Worm (Caenorhabditis elegans) whole organism, L2 larva: Measurements from ENCODE around the gene rab-1.

Experiments
- F13H6.1 ChIP-seq: sonication (generic microtip); optimal IDR thresholded peaks from 2 replicates; lab custom pipeline; 2016; ENCODE audit warnings: missing genetic modification characterization, missing compliant biosample characterization
- R02D3.7 ChIP-seq: fragments of 150-350 bp; optimal IDR thresholded peaks from 2 replicates; lab custom pipeline; 2014; ENCODE audit warnings: missing biosample characterization, missing genetic modification characterization
- Y55F3AM.14 ChIP-seq: fragments of 200-800 bp; sonication (Bioruptor generic); optimal IDR thresholded peaks from 2 replicates; lab custom pipeline; 2018; ENCODE audit warnings: mild to moderate bottlenecking, missing genetic modification characterization, missing compliant biosample characterization
- ZK546.5 ChIP-seq: sonication (generic microtip); optimal IDR thresholded peaks from 2 replicates; lab custom pipeline; 2017; ENCODE audit warnings: missing biosample characterization, missing genetic modification characterization
- alr-1 ChIP-seq: fragments of 150-350 bp; optimal IDR thresholded peaks from 2 replicates; lab custom pipeline; 2014; ENCODE audit warnings: missing biosample characterization, missing genetic modification characterization
- aly-2 ChIP-seq: fragments of 150-350 bp; optimal IDR thresholded peaks from 2 replicates; lab custom pipeline; 2014; ENCODE audit warnings: missing biosample characterization, missing genetic modification characterization
- ama-1 ChIP-seq: fragments of 150-350 bp; optimal IDR thresholded peaks from 2 replicates; lab custom pipeline; 2018; ENCODE audit warnings: inconsistent platforms
- blmp-1 ChIP-seq: sonication (generic microtip); optimal IDR thresholded peaks from 2 replicates; lab custom pipeline; 2017; ENCODE audit warnings: missing genetic modification characterization, mild to moderate bottlenecking, missing compliant biosample characterization, antibody characterized with exemption, moderate library complexity; ENCODE audit not compliant: insufficient read depth
- ceh-16 ChIP-seq: fragments of 150-350 bp; optimal IDR thresholded peaks from 2 replicates; lab custom pipeline; 2014; ENCODE audit warnings: missing biosample characterization, missing genetic modification characterization
- crh-2 ChIP-seq: sonication (generic microtip); optimal IDR thresholded peaks from 2 replicates; lab custom pipeline; 2017; ENCODE audit warnings: missing biosample characterization, missing genetic modification characterization
- dmd-4 ChIP-seq: sonication (generic microtip); optimal IDR thresholded peaks from 2 replicates; lab custom pipeline; 2017; ENCODE audit warnings: missing biosample characterization, missing genetic modification characterization
- elt-3 ChIP-seq: sonication (generic microtip); optimal IDR thresholded peaks from 2 replicates; lab custom pipeline; 2017; ENCODE audit warnings: missing biosample characterization, missing genetic modification characterization
- gmeb-1 ChIP-seq: fragments of 150-350 bp; optimal IDR thresholded peaks from 2 replicates; lab custom pipeline; 2014; ENCODE audit warnings: missing biosample characterization, missing genetic modification characterization
- lin-13 ChIP-seq: fragments of 150-350 bp; optimal IDR thresholded peaks from 2 replicates; lab custom pipeline; 2014; ENCODE audit warnings: missing biosample characterization, missing genetic modification reagents, missing genetic modification characterization
- lin-39 ChIP-seq: fragments of 150-350 bp; optimal IDR thresholded peaks from 2 replicates; lab custom pipeline; 2014; ENCODE audit warnings: missing biosample characterization, missing genetic modification reagents, missing genetic modification characterization
- mab-5 ChIP-seq: fragments of 150-350 bp; optimal IDR thresholded peaks from 2 replicates; lab custom pipeline; 2014; ENCODE audit warnings: missing biosample characterization, missing genetic modification characterization
- mbf-1 ChIP-seq: sonication (generic microtip); optimal IDR thresholded peaks from 2 replicates; lab custom pipeline; 2017; ENCODE audit warnings: missing biosample characterization, missing genetic modification characterization
- mdl-1 ChIP-seq, 2 experiments: fragments of 150-350 bp in 1 of 2; sonication (generic microtip) in 1 of 2; optimal IDR thresholded peaks; 2 replicates each; lab custom pipeline; 2017; ENCODE audit warnings: missing biosample characterization in 2 of 2, missing genetic modification characterization in 2 of 2
- nhr-10 ChIP-seq: sonication (generic microtip); optimal IDR thresholded peaks from 2 replicates; lab custom pipeline; 2017; ENCODE audit warnings: missing biosample characterization, missing genetic modification characterization
- nhr-11 ChIP-seq: fragments of 150-350 bp; optimal IDR thresholded peaks from 2 replicates; lab custom pipeline; 2014; ENCODE audit warnings: missing biosample characterization, missing genetic modification characterization
- nhr-129 ChIP-seq: fragments of 150-350 bp; optimal IDR thresholded peaks from 2 replicates; lab custom pipeline; 2014; ENCODE audit warnings: missing biosample characterization, missing genetic modification characterization
- nhr-21 ChIP-seq: fragments of 150-350 bp; optimal IDR thresholded peaks from 2 replicates; lab custom pipeline; 2014; ENCODE audit warnings: missing biosample characterization, missing genetic modification characterization
- nhr-237 ChIP-seq: fragments of 150-350 bp; optimal IDR thresholded peaks from 2 replicates; lab custom pipeline; 2014; ENCODE audit warnings: missing biosample characterization, missing genetic modification characterization
- nhr-25 ChIP-seq: fragments of 150-350 bp; sonication (generic microtip); optimal IDR thresholded peaks from 3 replicates; lab custom pipeline; 2014; ENCODE audit warnings: missing biosample characterization, missing genetic modification characterization
- nhr-6 ChIP-seq: fragments of 150-350 bp; optimal IDR thresholded peaks from 2 replicates; lab custom pipeline; 2014; ENCODE audit warnings: missing biosample characterization, missing genetic modification characterization
- nhr-77 ChIP-seq: fragments of 150-350 bp; optimal IDR thresholded peaks from 2 replicates; lab custom pipeline; 2014; ENCODE audit warnings: missing biosample characterization, missing genetic modification characterization
- peb-1 ChIP-seq: fragments of 150-350 bp; optimal IDR thresholded peaks from 2 replicates; lab custom pipeline; 2014; ENCODE audit warnings: missing biosample characterization, missing genetic modification characterization
- skn-1 ChIP-seq: sonication (generic microtip); optimal IDR thresholded peaks from 2 replicates; lab custom pipeline; 2017; ENCODE audit warnings: missing biosample characterization, missing genetic modification characterization
- sma-9 ChIP-seq, 2 experiments: fragments of 150-350 bp in 1 of 2; sonication (generic microtip) in 1 of 2; optimal IDR thresholded peaks; 2 replicates each; lab custom pipeline; 2014 to 2016; ENCODE audit warnings: missing genetic modification characterization in 2 of 2, mild to moderate bottlenecking in 1 of 2, missing biosample characterization in 1 of 2, missing compliant biosample characterization in 1 of 2, missing genetic modification reagents in 1 of 2, moderate library complexity in 1 of 2
- snpc-4 ChIP-seq: fragments of 150-350 bp; optimal IDR thresholded peaks from 2 replicates; lab custom pipeline; 2014; ENCODE audit warnings: missing biosample characterization, missing genetic modification characterization
- unc-39 ChIP-seq: fragments of 150-350 bp; optimal IDR thresholded peaks from 2 replicates; lab custom pipeline; 2014; ENCODE audit warnings: missing biosample characterization, missing genetic modification characterization
- unc-55 ChIP-seq: fragments of 150-350 bp; sonication (generic microtip); optimal IDR thresholded peaks from 3 replicates; lab custom pipeline; 2014; ENCODE audit warnings: missing biosample characterization, missing genetic modification reagents, missing genetic modification characterization
- unc-62 ChIP-seq: fragments of 150-350 bp; optimal IDR thresholded peaks from 2 replicates; lab custom pipeline; 2014; ENCODE audit warnings: missing biosample characterization, missing genetic modification reagents, missing genetic modification characterization
- zag-1 ChIP-seq: fragments of 150-350 bp; optimal IDR thresholded peaks from 2 replicates; lab custom pipeline; 2014; ENCODE audit warnings: missing biosample characterization, missing genetic modification characterization
- ztf-1 ChIP-seq: fragments of 200-800 bp; sonication (Bioruptor generic); conservative IDR thresholded peaks from 2 replicates; pipeline ENCODE4 v1.3.6; 2022; ENCODE audit warnings: missing genetic modification characterization, missing compliant biosample characterization
- ztf-11 ChIP-seq: sonication (generic microtip); optimal IDR thresholded peaks from 2 replicates; lab custom pipeline; 2017; ENCODE audit warnings: missing biosample characterization, missing genetic modification characterization

rab-1 gene

DNA sequence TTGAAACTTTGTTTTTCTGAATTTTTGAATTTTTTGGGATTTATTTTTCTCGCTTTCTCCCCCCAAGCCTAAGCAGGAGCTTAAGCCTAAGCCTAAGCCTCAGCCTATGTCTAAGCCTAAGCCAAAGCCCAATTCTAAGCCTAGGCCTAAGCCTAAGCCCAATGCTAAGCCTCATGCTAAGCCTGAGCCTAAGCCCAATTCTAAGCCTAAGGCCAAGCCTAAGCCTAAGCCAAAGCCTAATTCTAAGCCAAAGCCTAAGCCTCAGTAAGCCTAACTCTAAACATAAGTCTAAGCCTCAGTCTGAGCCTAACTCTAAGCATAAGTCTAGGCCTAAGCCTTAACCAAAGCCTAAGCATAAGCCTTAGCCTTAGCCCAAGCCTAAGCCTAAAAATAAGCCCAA, 21.4 kb downstream of the rab-1 start:
- TF ChIP-seq elt-3: no peak
- TF ChIP-seq lin-39 (tag; lab: Kevin White, UChicago): no peak
- no peak for TF ChIP-seq nhr-21 (tag; lab: Kevin White, UChicago)
- TF ChIP-seq nhr-25: no peak
- no peak for TF ChIP-seq ceh-16 (tag; lab: Kevin White, UChicago)
- TF ChIP-seq aly-2: no peak
- no peak for TF ChIP-seq dmd-4 (tag; lab: Kevin White, UChicago)
- TF ChIP-seq snpc-4 (tag; lab: Kevin White, UChicago): no peak
- no peak for TF ChIP-seq nhr-6 (tag; lab: Kevin White, UChicago)
- TF ChIP-seq R02D3.7 (tag; lab: Kevin White, UChicago): no peak
- TF ChIP-seq crh-2 (tag; lab: Kevin White, UChicago): no peak
- no peak for TF ChIP-seq unc-55 (GFP tag; lab: Kevin White, UChicago)
- TF ChIP-seq mdl-1 (tag; optimal IDR thresholded peaks at IDR 0.05; lab: Kevin White, UChicago): no peak
- TF ChIP-seq nhr-237: no peak
- no peak for TF ChIP-seq unc-39 (tag; lab: Kevin White, UChicago)
- no peak for TF ChIP-seq gmeb-1 (tag; lab: Kevin White, UChicago)
- TF ChIP-seq nhr-11: no peak
- no peak for TF ChIP-seq mab-5 (tag; lab: Kevin White, UChicago)
- TF ChIP-seq alr-1: no peak

DNA sequence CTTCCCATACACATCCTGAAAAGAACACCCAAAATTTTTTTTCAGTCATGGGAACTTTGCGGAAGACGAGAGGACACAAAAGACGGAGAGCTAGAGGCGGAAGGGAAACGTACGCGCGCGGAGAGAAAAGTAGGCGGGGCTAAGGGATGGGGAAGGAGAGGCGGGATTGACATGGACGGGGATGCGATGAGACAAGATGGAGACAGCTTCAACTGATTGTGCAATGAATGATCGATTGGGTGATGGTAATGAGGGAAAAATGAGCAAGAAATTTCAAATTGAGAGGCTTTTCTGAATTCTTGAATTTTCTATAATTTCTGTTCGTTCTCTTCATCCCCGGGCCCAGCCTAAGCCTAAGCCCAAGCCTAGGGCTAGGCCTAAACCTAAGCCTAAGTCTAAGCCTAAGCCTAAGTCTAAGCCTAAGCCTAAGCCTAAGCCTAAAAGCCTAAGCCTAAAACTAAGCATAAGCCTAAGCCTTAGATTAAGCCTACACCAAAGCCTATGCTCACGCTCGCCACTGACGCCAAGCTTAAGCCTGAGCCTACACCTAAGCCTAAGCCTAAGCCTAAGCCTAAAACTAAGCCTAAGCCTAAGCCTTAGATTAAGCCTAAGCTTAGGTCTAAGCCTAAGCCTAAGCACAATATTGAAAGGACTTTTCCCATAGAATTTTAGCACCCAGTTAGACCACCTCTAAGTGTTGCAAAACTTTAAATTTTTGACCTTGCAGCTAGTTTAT, 27.3 kb downstream of the rab-1 start:
- TF ChIP-seq nhr-237 (no peak), alr-1 (no peak), nhr-25 (no peak), nhr-77 (tag; lab: Kevin White, UChicago) (no peak), nhr-10 (tag; lab: Kevin White, UChicago) (no peak)
- TF ChIP-seq, all 48 proteins: peak for 0

DNA sequence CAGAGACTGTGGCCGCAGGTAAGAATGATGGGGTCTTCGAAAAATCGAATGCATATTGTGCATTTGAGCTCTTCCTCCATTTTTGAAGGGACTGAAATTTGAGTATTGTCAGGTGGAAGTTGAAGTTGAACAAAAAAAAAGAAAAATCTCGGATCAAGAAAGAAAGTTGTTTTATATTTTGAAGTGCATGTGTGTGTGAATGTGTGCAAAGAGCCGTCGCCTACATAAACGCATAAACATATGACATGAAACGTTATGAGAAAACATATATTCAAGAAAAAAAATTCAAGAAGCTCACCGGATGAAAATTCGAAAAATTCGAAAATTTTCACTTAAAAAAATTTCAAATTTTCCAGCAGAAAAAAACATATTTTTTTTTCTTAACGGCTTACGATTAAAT, 28.4 kb downstream of the rab-1 start, which contains the start of gene madd-2:
madd-2 (minus strand) TSS at position 101 of the 400 bp plus-strand sequence.
- TF ChIP-seq ama-1 (lab: Kevin White, UChicago): no peak
- TF ChIP-seq R02D3.7 (tag; lab: Kevin White, UChicago): no peak
- no peak for TF ChIP-seq mbf-1 (tag; lab: Kevin White, UChicago)
- TF ChIP-seq Y55F3AM.14: no peak
- TF ChIP-seq elt-3: no peak
- TF ChIP-seq unc-55 (GFP tag; lab: Kevin White, UChicago): no peak
- TF ChIP-seq sma-9 (GFP tag; optimal IDR thresholded peaks at IDR 0.05; lab: Kevin White, UChicago): no peak
- TF ChIP-seq sma-9 (tag; optimal IDR thresholded peaks at IDR 0.05; lab: Kevin White, UChicago): no peak
- no peak for TF ChIP-seq mab-5 (tag; lab: Kevin White, UChicago)
- no peak for TF ChIP-seq ZK546.5
- TF ChIP-seq peb-1: no peak
- no peak for TF ChIP-seq blmp-1
- no peak for TF ChIP-seq zag-1 (tag; lab: Kevin White, UChicago)
- no peak for TF ChIP-seq mdl-1 (tag; optimal IDR thresholded peaks at IDR 0.05; lab: Kevin White, UChicago)
- TF ChIP-seq F13H6.1 (tag; lab: Kevin White, UChicago): no peak
- TF ChIP-seq alr-1: no peak
- TF ChIP-seq ztf-1: no peak
- TF ChIP-seq skn-1: no peak
- no peak for TF ChIP-seq nhr-11

DNA sequence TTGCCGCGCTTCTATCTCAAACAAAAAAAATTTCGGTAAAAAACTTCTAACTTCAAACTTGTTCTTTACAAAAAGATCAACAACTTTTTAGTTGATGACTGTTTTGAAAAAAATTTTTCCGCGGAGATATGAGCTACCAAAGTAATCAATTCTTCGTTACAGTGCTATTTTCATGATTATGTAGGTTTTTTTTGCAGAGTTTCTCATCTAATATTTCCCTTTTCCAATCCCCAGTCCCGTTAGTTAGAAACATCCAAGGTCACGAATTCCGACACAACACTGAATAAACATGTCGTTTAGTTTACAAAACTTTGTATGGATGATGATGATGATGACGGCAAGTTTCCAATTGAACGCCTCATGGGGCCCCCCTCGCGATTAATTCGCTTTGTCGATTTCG, 31.2 kb downstream of the rab-1 start:
- TF ChIP-seq ztf-1 (no peak), gmeb-1 (tag; lab: Kevin White, UChicago) (no peak), lin-13 (GFP tag; lab: Kevin White, UChicago) (no peak), blmp-1 (no peak), nhr-129 (tag; lab: Kevin White, UChicago) (no peak), ztf-11 (tag; lab: Kevin White, UChicago) (no peak), crh-2 (tag; lab: Kevin White, UChicago) (no peak), unc-55 (GFP tag; lab: Kevin White, UChicago) (no peak), F13H6.1 (tag; lab: Kevin White, UChicago) (no peak), aly-2 (no peak), unc-39 (tag; lab: Kevin White, UChicago) (no peak), ama-1 (lab: Kevin White, UChicago) (no peak), nhr-11 (no peak), nhr-77 (tag; lab: Kevin White, UChicago) (no peak), snpc-4 (tag; lab: Kevin White, UChicago) (no peak), unc-62 (GFP tag; lab: Kevin White, UChicago) (no peak)
